Fruit fly (Drosophila melanogaster) whole organism, embryonic: ENCODE measurements around the gene Ir31a.
A peak's percentile ranks its signal among the peaks of the same experiment; 100 is the strongest.

Experiments
- Ada2b ChIP-seq: fragments of 200-800 bp; sonication (Bioruptor generic); IDR thresholded peaks from 2 replicates; pipeline ENCODE4 v1.3.6; 2022; ENCODE audit warnings: missing biosample characterization, missing genetic modification characterization
- Adf1 ChIP-seq: fragments of 200-800 bp; sonication (Bioruptor generic); IDR thresholded peaks from 2 replicates; pipeline ENCODE4 v1.3.6; 2022; ENCODE audit warnings: missing biosample characterization, missing genetic modification characterization
- Atf-2 ChIP-seq: fragments of 200-800 bp; sonication (Bioruptor generic); optimal IDR thresholded peaks from 2 replicates; lab custom pipeline; 2016; ENCODE audit warnings: missing biosample characterization, missing genetic modification characterization
- CG10321 ChIP-seq: fragments of 200-800 bp; sonication (Bioruptor generic); IDR thresholded peaks from 2 replicates; pipeline ENCODE4 v1.3.6; 2022; ENCODE audit warnings: missing biosample characterization, missing genetic modification characterization
- CG10366 ChIP-seq: fragments of 200-800 bp; sonication (Bioruptor generic); IDR thresholded peaks from 2 replicates; pipeline ENCODE4 v1.3.6; 2022; ENCODE audit warnings: missing biosample characterization, missing genetic modification characterization
- CG11085 ChIP-seq: fragments of 200-800 bp; sonication (Bioruptor generic); IDR thresholded peaks from 2 replicates; pipeline ENCODE4 v1.3.6; 2022; ENCODE audit warnings: missing biosample characterization, missing genetic modification characterization
- CG11696 ChIP-seq: fragments of 200-800 bp; sonication (Bioruptor generic); IDR thresholded peaks from 2 replicates; pipeline ENCODE4 v1.3.6; 2022; ENCODE audit warnings: missing biosample characterization, missing genetic modification characterization
- CG1233 ChIP-seq: fragments of 200-800 bp; sonication (Bioruptor generic); optimal IDR thresholded peaks from 4 replicates; lab custom pipeline; 2018; ENCODE audit warnings: missing biosample characterization, mild to moderate bottlenecking, missing genetic modification characterization
- CG12391 ChIP-seq: fragments of 200-800 bp; sonication (Bioruptor generic); optimal IDR thresholded peaks from 3 replicates; lab custom pipeline; 2018; ENCODE audit warnings: missing biosample characterization, mild to moderate bottlenecking, missing genetic modification characterization, moderate library complexity
- CG12659 ChIP-seq: fragments of 200-800 bp; sonication (Bioruptor generic); optimal IDR thresholded peaks from 3 replicates; lab custom pipeline; 2017; ENCODE audit warnings: mild to moderate bottlenecking, missing biosample characterization, missing genetic modification reagents, missing genetic modification characterization
- CG12769 ChIP-seq: fragments of 200-800 bp; sonication (Bioruptor generic); optimal IDR thresholded peaks from 2 replicates; lab custom pipeline; 2019; ENCODE audit warnings: missing biosample characterization, mild to moderate bottlenecking, missing genetic modification characterization, moderate library complexity
- CG17385 ChIP-seq: fragments of 200-800 bp; sonication (Bioruptor generic); optimal IDR thresholded peaks from 3 replicates; lab custom pipeline; 2018; ENCODE audit warnings: missing biosample characterization, mild to moderate bottlenecking, missing genetic modification characterization
- CG1792 ChIP-seq: fragments of 200-800 bp; sonication (Bioruptor generic); optimal IDR thresholded peaks from 2 replicates; lab custom pipeline; 2016; ENCODE audit warnings: missing biosample characterization, missing genetic modification characterization
- CG2678 ChIP-seq: fragments of 200-800 bp; sonication (Bioruptor generic); optimal IDR thresholded peaks from 3 replicates; lab custom pipeline; 2019; ENCODE audit warnings: missing biosample characterization, mild to moderate bottlenecking, missing genetic modification characterization, moderate library complexity
- CG2875 ChIP-seq: fragments of 200-800 bp; sonication (Bioruptor generic); optimal IDR thresholded peaks from 2 replicates; lab custom pipeline; 2017; ENCODE audit warnings: missing biosample characterization, mild to moderate bottlenecking, missing genetic modification characterization, missing genetic modification reagents
- CG30403 ChIP-seq: fragments of 200-800 bp; sonication (Bioruptor generic); optimal IDR thresholded peaks from 3 replicates; lab custom pipeline; 2016; ENCODE audit warnings: missing biosample characterization, missing genetic modification characterization
- CG34224 ChIP-seq: fragments of 200-800 bp; sonication (Bioruptor generic); IDR thresholded peaks from 3 replicates; pipeline ENCODE4 v1.3.6; 2022; ENCODE audit warnings: missing biosample characterization, missing genetic modification characterization; ENCODE audit not compliant: partially characterized antibody
- CG42726 ChIP-seq: fragments of 200-800 bp; sonication (Bioruptor generic); IDR thresholded peaks from 2 replicates; pipeline ENCODE4 v1.3.6; 2022; ENCODE audit warnings: missing biosample characterization, missing genetic modification characterization; ENCODE audit not compliant: partially characterized antibody
- CG4282 ChIP-seq: fragments of 200-800 bp; sonication (Bioruptor generic); optimal IDR thresholded peaks from 2 replicates; lab custom pipeline; 2016; ENCODE audit warnings: missing biosample characterization, missing genetic modification characterization
- CG4328 ChIP-seq: fragments of 200-800 bp; sonication (Bioruptor generic); optimal IDR thresholded peaks from 3 replicates; lab custom pipeline; 2017; ENCODE audit warnings: missing biosample characterization, missing genetic modification reagents, missing genetic modification characterization
- CG6854 ChIP-seq: fragments of 200-800 bp; sonication (Bioruptor generic); optimal IDR thresholded peaks from 3 replicates; lab custom pipeline; 2017; ENCODE audit warnings: missing biosample characterization, mild to moderate bottlenecking, missing genetic modification characterization
- CG8924 ChIP-seq: fragments of 200-800 bp; optimal IDR thresholded peaks from 3 replicates; lab custom pipeline; 2019; ENCODE audit warnings: missing biosample characterization, mild to moderate bottlenecking, missing genetic modification characterization, moderate library complexity
- CG9609 ChIP-seq: fragments of 200-800 bp; sonication (Bioruptor generic); optimal IDR thresholded peaks from 3 replicates; lab custom pipeline; 2016; ENCODE audit warnings: missing biosample characterization, missing genetic modification characterization
- CrebB ChIP-seq: fragments of 200-800 bp; sonication (Bioruptor generic); optimal IDR thresholded peaks from 3 replicates; lab custom pipeline; 2018; ENCODE audit warnings: missing biosample characterization, mild to moderate bottlenecking, missing genetic modification characterization
- HLHmδ ChIP-seq: fragments of 200-800 bp; sonication (Bioruptor generic); optimal IDR thresholded peaks from 2 replicates; lab custom pipeline; 2018; ENCODE audit warnings: missing biosample characterization, mild to moderate bottlenecking, missing genetic modification characterization, moderate library complexity
- Hand ChIP-seq: fragments of 200-800 bp; sonication (Bioruptor generic); optimal IDR thresholded peaks from 2 replicates; lab custom pipeline; 2017; ENCODE audit warnings: mild to moderate bottlenecking, missing biosample characterization, missing genetic modification reagents, missing genetic modification characterization
- HmgZ ChIP-seq: fragments of 200-800 bp; sonication (Bioruptor generic); optimal IDR thresholded peaks from 2 replicates; lab custom pipeline; 2018; ENCODE audit warnings: missing biosample characterization, mild to moderate bottlenecking, missing genetic modification characterization
- Lhr ChIP-seq: fragments of 200-800 bp; sonication (Bioruptor generic); optimal IDR thresholded peaks from 3 replicates; lab custom pipeline; 2017; ENCODE audit warnings: mild to moderate bottlenecking, missing biosample characterization, missing genetic modification reagents, missing genetic modification characterization
- MTF-1 ChIP-seq: fragments of 200-800 bp; sonication (Bioruptor generic); optimal IDR thresholded peaks from 2 replicates; lab custom pipeline; 2018; ENCODE audit warnings: missing biosample characterization, mild to moderate bottlenecking, missing genetic modification characterization, borderline replicate concordance
- Ravus ChIP-seq: fragments of 200-800 bp; sonication (Bioruptor generic); IDR thresholded peaks from 2 replicates; pipeline ENCODE4 v1.3.6; 2022; ENCODE audit warnings: missing biosample characterization, missing genetic modification characterization
- Six4 ChIP-seq: fragments of 200-800 bp; sonication (Bioruptor generic); optimal IDR thresholded peaks from 2 replicates; lab custom pipeline; 2016; ENCODE audit warnings: missing biosample characterization, missing genetic modification characterization
- Sox100B ChIP-seq: fragments of 200-800 bp; sonication (Bioruptor generic); optimal IDR thresholded peaks from 3 replicates; lab custom pipeline; 2018; ENCODE audit warnings: missing biosample characterization, mild to moderate bottlenecking, missing genetic modification characterization
- Xrp1 ChIP-seq: fragments of 200-800 bp; sonication (Bioruptor generic); IDR thresholded peaks from 2 replicates; pipeline ENCODE4 v1.3.6; 2022; ENCODE audit warnings: missing biosample characterization, missing genetic modification characterization
- amos ChIP-seq: fragments of 200-800 bp; sonication (Bioruptor generic); IDR thresholded peaks from 2 replicates; pipeline ENCODE4 v1.3.6; 2022; ENCODE audit warnings: missing biosample characterization, missing genetic modification characterization; ENCODE audit not compliant: partially characterized antibody
- bowl ChIP-seq: fragments of 200-800 bp; sonication (Bioruptor generic); IDR thresholded peaks from 2 replicates; pipeline ENCODE4 v1.3.6; 2022; ENCODE audit warnings: missing biosample characterization, missing genetic modification characterization
- da ChIP-seq: fragments of 200-800 bp; sonication (Bioruptor generic); optimal IDR thresholded peaks from 2 replicates; lab custom pipeline; 2016; ENCODE audit warnings: missing biosample characterization, missing genetic modification characterization
- kni ChIP-seq: fragments of 200-800 bp; sonication (Bioruptor generic); optimal IDR thresholded peaks from 3 replicates; lab custom pipeline; 2017; ENCODE audit warnings: mild to moderate bottlenecking, missing biosample characterization, missing genetic modification reagents, missing genetic modification characterization
- lmd ChIP-seq: fragments of 200-800 bp; sonication (Bioruptor generic); IDR thresholded peaks from 2 replicates; pipeline ENCODE4 v1.3.6; 2022; ENCODE audit warnings: missing biosample characterization, missing genetic modification characterization
- nom ChIP-seq: fragments of 200-800 bp; sonication (Bioruptor generic); optimal IDR thresholded peaks from 2 replicates; lab custom pipeline; 2017; ENCODE audit warnings: missing biosample characterization, missing genetic modification characterization, mild to moderate bottlenecking, moderate library complexity, missing genetic modification reagents
- otp ChIP-seq: fragments of 200-800 bp; sonication (Bioruptor generic); IDR thresholded peaks from 3 replicates; pipeline ENCODE4, ENCODE4 v1.3.6; 2022; ENCODE audit warnings: missing biosample characterization, missing genetic modification characterization
- shn ChIP-seq: fragments of 200-800 bp; sonication (Bioruptor generic); optimal IDR thresholded peaks from 3 replicates; lab custom pipeline; 2016; ENCODE audit warnings: missing biosample characterization, missing genetic modification characterization
- sisA ChIP-seq: fragments of 200-800 bp; sonication (Bioruptor generic); IDR thresholded peaks from 2 replicates; pipeline ENCODE4 v1.3.6; 2022; ENCODE audit warnings: missing biosample characterization, missing genetic modification characterization
- so ChIP-seq: fragments of 200-800 bp; sonication (Bioruptor generic); IDR thresholded peaks from 3 replicates; pipeline ENCODE4 v1.3.6; 2022; ENCODE audit warnings: missing biosample characterization, missing genetic modification characterization
- ssp ChIP-seq: fragments of 200-800 bp; sonication (Bioruptor generic); IDR thresholded peaks from 2 replicates; pipeline ENCODE4 v1.3.6; 2022; ENCODE audit warnings: missing biosample characterization, missing genetic modification characterization
- tgo ChIP-seq: fragments of 200-800 bp; sonication (Bioruptor generic); IDR thresholded peaks from 3 replicates; pipeline ENCODE4 v1.3.6; 2022; ENCODE audit warnings: missing biosample characterization, missing genetic modification characterization
- tna ChIP-seq: fragments of 200-800 bp; sonication (Bioruptor generic); IDR thresholded peaks from 2 replicates; pipeline ENCODE4 v1.3.6; 2022; ENCODE audit warnings: missing biosample characterization, missing genetic modification characterization; ENCODE audit not compliant: partially characterized antibody
- tup ChIP-seq: fragments of 200-800 bp; sonication (Bioruptor generic); optimal IDR thresholded peaks from 2 replicates; lab custom pipeline; 2016; ENCODE audit warnings: missing biosample characterization, mild to moderate bottlenecking, missing genetic modification characterization, moderate library complexity
- vnd ChIP-seq: fragments of 200-800 bp; sonication (Bioruptor generic); IDR thresholded peaks from 3 replicates; pipeline ENCODE4 v1.3.6; 2022; ENCODE audit warnings: missing biosample characterization, missing genetic modification characterization; ENCODE audit not compliant: partially characterized antibody
- yki ChIP-seq: fragments of >200 bp; optimal IDR thresholded peaks from 3 replicates; lab custom pipeline; 2018
- zf30C ChIP-seq: fragments of 200-800 bp; sonication (Bioruptor generic); optimal IDR thresholded peaks from 3 replicates; lab custom pipeline; 2018; ENCODE audit warnings: missing biosample characterization, mild to moderate bottlenecking, missing genetic modification characterization

Ir31a gene

dm6 chr2L:10362408-10363067 lies 42.8 kb upstream of the Ir31a start, which contains the start of the genes Cand1 and pim (continued):
- TF ChIP-seq CG6854 (GFP tag; lab: Kevin White, UChicago) (no peak), Six4 (GFP tag; lab: Kevin White, UChicago) (no peak), CrebB (no peak), Adf1 (GFP tag; lab: Robert Waterston, UW) (no peak), otp (GFP tag; lab: Robert Waterston, UW) (no peak), da (GFP tag; lab: Kevin White, UChicago) (no peak), CG11696 (no peak), Sox100B (no peak), vnd (peak; percentile 33; the same call in 1 of the 3 replicates), Lhr (GFP tag; lab: Kevin White, UChicago) (peak; percentile 53), CG17385 (GFP tag; lab: Kevin White, UChicago) (no peak), CG12769 (tag; lab: Kevin White, UChicago) (no peak), nom (GFP tag; lab: Kevin White, UChicago) (no peak), Atf-2 (GFP tag; lab: Kevin White, UChicago) (no peak), CG1792 (no peak), bowl (no peak), Hand (GFP tag; lab: Kevin White, UChicago) (no peak), CG10321 (GFP tag; lab: Robert Waterston, UW) (no peak), CG4328 (GFP tag; lab: Kevin White, UChicago) (no peak), CG1233 (GFP tag; lab: Kevin White, UChicago) (no peak), HLHmδ (GFP tag; lab: Kevin White, UChicago) (no peak), CG10366 (GFP tag; lab: Robert Waterston, UW) (no peak), CG12391 (tag; lab: Kevin White, UChicago) (peak; percentile 59), HmgZ (tag; lab: Kevin White, UChicago) (no peak), CG34224 (GFP tag; lab: Robert Waterston, UW) (peak; percentile 71; the same call in 2 of the 3 replicates), lmd (GFP tag; lab: Robert Waterston, UW) (no peak), CG2678 (tag; lab: Kevin White, UChicago) (no peak), CG8924 (peak; percentile 42), CG42726 (GFP tag; lab: Robert Waterston, UW) (no peak; the same call in 1 of the 2 replicates), yki (no peak), ssp (GFP tag; lab: Robert Waterston, UW) (peak; percentile 29; the same call in 1 of the 2 replicates), shn (GFP tag; lab: Kevin White, UChicago) (no peak), MTF-1 (GFP tag; lab: Kevin White, UChicago) (no peak), amos (peak; percentile 71), sisA (GFP tag; lab: Robert Waterston, UW) (no peak), CG4282 (GFP tag; lab: Kevin White, UChicago) (no peak), zf30C (no peak), so (GFP tag; lab: Robert Waterston, UW) (no peak), tna (no peak), tgo (no peak), CG9609 (GFP tag; lab: Kevin White, UChicago) (no peak), tup (no peak), CG11085 (GFP tag; lab: Robert Waterston, UW) (no peak), CG12659 (GFP tag; lab: Kevin White, UChicago) (peak; percentile 70), CG30403 (GFP tag; lab: Kevin White, UChicago) (peak; percentile 3), Xrp1 (GFP tag; lab: Robert Waterston, UW) (no peak), Ada2b (GFP tag; lab: Robert Waterston, UW) (no peak), CG2875 (GFP tag; lab: Kevin White, UChicago) (no peak), Ravus (no peak), kni (no peak)
